Fruit fly (Drosophila melanogaster) whole organism, embryonic: ENCODE data around the gene CG9737.

Source experiments
- CG10321 ChIP-seq: fragments of 200-800 bp; sonication (Bioruptor generic); IDR thresholded peaks from 2 replicates; pipeline ENCODE4 v1.3.6; 2022; ENCODE audit warnings: missing biosample characterization, missing genetic modification characterization
- CG11504 ChIP-seq: fragments of 200-800 bp; sonication (Bioruptor generic); optimal IDR thresholded peaks from 3 replicates; lab custom pipeline; 2019; ENCODE audit warnings: missing biosample characterization, mild to moderate bottlenecking, missing genetic modification characterization, moderate library complexity
- CG12236 ChIP-seq: fragments of 200-800 bp; sonication (Bioruptor generic); optimal IDR thresholded peaks from 2 replicates; lab custom pipeline; 2016; ENCODE audit warnings: missing biosample characterization, missing genetic modification characterization
- CG12942 ChIP-seq: fragments of 200-800 bp; sonication (Bioruptor generic); optimal IDR thresholded peaks from 3 replicates; lab custom pipeline; 2016; ENCODE audit warnings: missing biosample characterization, missing genetic modification characterization
- CG14710 ChIP-seq: fragments of 200-800 bp; sonication (Bioruptor generic); optimal IDR thresholded peaks from 3 replicates; lab custom pipeline; 2019; ENCODE audit warnings: missing biosample characterization, mild to moderate bottlenecking, missing genetic modification characterization, moderate library complexity
- CG15269 ChIP-seq: fragments of 200-800 bp; sonication (Bioruptor generic); optimal IDR thresholded peaks from 2 replicates; lab custom pipeline; 2018; ENCODE audit warnings: missing biosample characterization, mild to moderate bottlenecking, missing genetic modification characterization, moderate library complexity
- CG15514 ChIP-seq: fragments of 200-800 bp; sonication (Bioruptor generic); optimal IDR thresholded peaks from 3 replicates; lab custom pipeline; 2017; ENCODE audit warnings: missing biosample characterization, missing genetic modification characterization, mild to moderate bottlenecking, moderate library complexity, missing genetic modification reagents
- CG1602 ChIP-seq: fragments of 200-800 bp; sonication (Bioruptor generic); optimal IDR thresholded peaks from 3 replicates; lab custom pipeline; 2016; ENCODE audit warnings: missing biosample characterization, missing genetic modification characterization
- CG18262 ChIP-seq: fragments of 200-800 bp; optimal IDR thresholded peaks from 3 replicates; lab custom pipeline; 2019; ENCODE audit warnings: missing biosample characterization, mild to moderate bottlenecking, missing genetic modification characterization, moderate library complexity
- CG18599 ChIP-seq: fragments of 200-800 bp; sonication (Bioruptor generic); optimal IDR thresholded peaks from 3 replicates; lab custom pipeline; 2017; ENCODE audit warnings: missing biosample characterization, missing genetic modification characterization, mild to moderate bottlenecking, moderate library complexity, missing genetic modification reagents
- CG30020 ChIP-seq: fragments of 200-800 bp; optimal IDR thresholded peaks from 2 replicates; lab custom pipeline; 2019; ENCODE audit warnings: missing biosample characterization, mild to moderate bottlenecking, missing genetic modification characterization, moderate library complexity
- CG3281 ChIP-seq: fragments of 200-800 bp; sonication (Bioruptor generic); optimal IDR thresholded peaks from 3 replicates; lab custom pipeline; 2017; ENCODE audit warnings: missing biosample characterization, mild to moderate bottlenecking, missing genetic modification characterization
- CG5245 ChIP-seq: fragments of 200-800 bp; sonication (Bioruptor generic); optimal IDR thresholded peaks from 3 replicates; lab custom pipeline; 2016; ENCODE audit warnings: missing biosample characterization, missing genetic modification characterization
- CG6689 ChIP-seq: fragments of 200-800 bp; sonication (Bioruptor generic); IDR thresholded peaks from 2 replicates; pipeline ENCODE4 v1.3.6; 2022; ENCODE audit warnings: missing biosample characterization, missing genetic modification characterization
- CG7556 ChIP-seq: fragments of 200-800 bp; sonication (Bioruptor generic); optimal IDR thresholded peaks from 2 replicates; lab custom pipeline; 2017; ENCODE audit warnings: missing biosample characterization, mild to moderate bottlenecking, missing genetic modification characterization
- CG8388 ChIP-seq: fragments of 200-800 bp; sonication (Bioruptor generic); optimal IDR thresholded peaks from 2 replicates; lab custom pipeline; 2019; ENCODE audit warnings: missing biosample characterization, mild to moderate bottlenecking, missing genetic modification characterization, moderate library complexity
- CG9817 ChIP-seq: fragments of 200-800 bp; sonication (Bioruptor generic); optimal IDR thresholded peaks from 2 replicates; lab custom pipeline; 2018; ENCODE audit warnings: missing biosample characterization, mild to moderate bottlenecking, missing genetic modification characterization, moderate library complexity
- Deaf1 ChIP-seq: fragments of 200-800 bp; optimal IDR thresholded peaks from 3 replicates; lab custom pipeline; 2019; ENCODE audit warnings: missing biosample characterization, mild to moderate bottlenecking, missing genetic modification characterization, moderate library complexity
- E2f2 ChIP-seq: fragments of 200-800 bp; sonication (Bioruptor generic); IDR thresholded peaks from 2 replicates; pipeline ENCODE4 v1.3.6; 2022; ENCODE audit warnings: missing biosample characterization, missing genetic modification characterization
- H15 ChIP-seq: fragments of 200-800 bp; sonication (Bioruptor generic); IDR thresholded peaks from 3 replicates; pipeline ENCODE4 v1.3.6; 2022; ENCODE audit warnings: missing biosample characterization, missing genetic modification characterization
- Hmx ChIP-seq: fragments of 200-800 bp; sonication (Bioruptor generic); optimal IDR thresholded peaks from 2 replicates; lab custom pipeline; 2016; ENCODE audit warnings: missing biosample characterization, missing genetic modification characterization
- Hr39 ChIP-seq: fragments of >200 bp; optimal IDR thresholded peaks from 2 replicates; lab custom pipeline; 2017
- Hr78 ChIP-seq, 2 experiments: fragments of 200-800 bp in 1 of 2; fragments of >200 bp in 1 of 2; sonication (Bioruptor generic) in 1 of 2; optimal IDR thresholded peaks; 2 replicates each; lab custom pipeline; 2017 to 2019; ENCODE audit warnings: missing biosample characterization in 2 of 2, missing genetic modification characterization in 2 of 2, mild to moderate bottlenecking in 1 of 2, moderate library complexity in 1 of 2
- Rx ChIP-seq: fragments of 200-800 bp; sonication (Bioruptor generic); IDR thresholded peaks from 2 replicates; pipeline ENCODE4 v1.3.6; 2022; ENCODE audit warnings: missing biosample characterization, missing genetic modification characterization
- Sox100B ChIP-seq: fragments of 200-800 bp; sonication (Bioruptor generic); optimal IDR thresholded peaks from 3 replicates; lab custom pipeline; 2018; ENCODE audit warnings: missing biosample characterization, mild to moderate bottlenecking, missing genetic modification characterization
- Xbp1 ChIP-seq: fragments of 200-800 bp; sonication (Bioruptor generic); optimal IDR thresholded peaks from 3 replicates; lab custom pipeline; 2016; ENCODE audit warnings: missing biosample characterization, mild to moderate bottlenecking, missing genetic modification characterization
- abd-A ChIP-seq: fragments of 200-800 bp; sonication (Bioruptor generic); optimal IDR thresholded peaks from 3 replicates; lab custom pipeline; 2019; ENCODE audit warnings: missing biosample characterization, mild to moderate bottlenecking, missing genetic modification characterization, moderate library complexity
- bab2 ChIP-seq: fragments of 200-800 bp; sonication (Bioruptor generic); optimal IDR thresholded peaks from 2 replicates; lab custom pipeline; 2016; ENCODE audit warnings: missing biosample characterization, missing genetic modification characterization
- bcd ChIP-seq: fragments of 200-800 bp; sonication (Bioruptor generic); optimal IDR thresholded peaks from 2 replicates; lab custom pipeline; 2017; ENCODE audit warnings: missing biosample characterization, mild to moderate bottlenecking, missing genetic modification characterization
- bsh ChIP-seq, 2 experiments: fragments of 200-800 bp; sonication (Bioruptor generic); optimal IDR thresholded peaks; 2 replicates each; lab custom pipeline; 2017 to 2018; ENCODE audit warnings: mild to moderate bottlenecking in 2 of 2, missing biosample characterization in 2 of 2, missing genetic modification characterization in 2 of 2, moderate library complexity in 1 of 2
- ci ChIP-seq: fragments of 200-800 bp; sonication (Bioruptor generic); IDR thresholded peaks from 3 replicates; pipeline ENCODE4 v1.3.6; 2022; ENCODE audit warnings: missing biosample characterization, missing genetic modification characterization
- dysf ChIP-seq: fragments of 200-800 bp; sonication (Bioruptor generic); IDR thresholded peaks from 3 replicates; pipeline ENCODE4 v1.3.6; 2022; ENCODE audit warnings: missing biosample characterization, missing genetic modification characterization
- ems ChIP-seq: fragments of 200-800 bp; sonication (Bioruptor generic); optimal IDR thresholded peaks from 3 replicates; lab custom pipeline; 2016; ENCODE audit warnings: missing biosample characterization, missing genetic modification characterization
- fd96Cb ChIP-seq: fragments of 200-800 bp; sonication (Bioruptor generic); optimal IDR thresholded peaks from 2 replicates; lab custom pipeline; 2018; ENCODE audit warnings: missing biosample characterization, mild to moderate bottlenecking, missing genetic modification characterization, moderate library complexity
- gem ChIP-seq: fragments of 200-800 bp; sonication (Bioruptor generic); optimal IDR thresholded peaks from 2 replicates; lab custom pipeline; 2019; ENCODE audit warnings: missing biosample characterization, mild to moderate bottlenecking, missing genetic modification characterization, moderate library complexity
- hkb ChIP-seq, 2 experiments: fragments of 200-800 bp in 1 of 2; fragments of >200 bp in 1 of 2; sonication (Bioruptor generic) in 1 of 2; IDR thresholded peaks in 1 of 2; optimal IDR thresholded peaks in 1 of 2; 2 replicates each; pipeline versions ENCODE4 v1.3.6 to Lab custom; 2017 to 2022; ENCODE audit warnings: missing biosample characterization in 1 of 2, missing genetic modification characterization in 1 of 2
- ind ChIP-seq: fragments of 200-800 bp; sonication (Bioruptor generic); optimal IDR thresholded peaks from 3 replicates; lab custom pipeline; 2016; ENCODE audit warnings: missing biosample characterization, missing genetic modification characterization
- inv ChIP-seq: fragments of 200-800 bp; sonication (Bioruptor generic); IDR thresholded peaks from 2 replicates; pipeline ENCODE4 v1.3.6; 2022; ENCODE audit warnings: missing biosample characterization, missing genetic modification characterization; ENCODE audit not compliant: partially characterized antibody
- jing ChIP-seq: fragments of 200-800 bp; sonication (Bioruptor generic); optimal IDR thresholded peaks from 2 replicates; lab custom pipeline; 2018; ENCODE audit warnings: missing biosample characterization, mild to moderate bottlenecking, missing genetic modification characterization
- lab ChIP-seq: fragments of 200-800 bp; sonication (Bioruptor generic); optimal IDR thresholded peaks from 3 replicates; lab custom pipeline; 2017; ENCODE audit warnings: missing biosample characterization, missing genetic modification characterization, mild to moderate bottlenecking, moderate library complexity, missing genetic modification reagents
- lov ChIP-seq, 2 experiments: fragments of 200-800 bp in 1 of 2; fragments of >200 bp in 1 of 2; sonication (Bioruptor generic) in 1 of 2; IDR thresholded peaks in 1 of 2; optimal IDR thresholded peaks in 1 of 2; 2 replicates in 1 of 2; 3 replicates in 1 of 2; pipeline versions ENCODE4 v1.3.6 to Lab custom; 2017 to 2022; ENCODE audit warnings: missing biosample characterization in 1 of 2, missing genetic modification characterization in 1 of 2
- mld ChIP-seq: fragments of 200-800 bp; sonication (Bioruptor generic); IDR thresholded peaks from 3 replicates; pipeline ENCODE4 v1.3.6; 2022; ENCODE audit warnings: missing biosample characterization, missing genetic modification characterization; ENCODE audit not compliant: partially characterized antibody
- nom ChIP-seq: fragments of 200-800 bp; sonication (Bioruptor generic); optimal IDR thresholded peaks from 2 replicates; lab custom pipeline; 2017; ENCODE audit warnings: missing biosample characterization, missing genetic modification characterization, mild to moderate bottlenecking, moderate library complexity, missing genetic modification reagents
- oc ChIP-seq: fragments of 200-800 bp; sonication (Bioruptor generic); optimal IDR thresholded peaks from 2 replicates; lab custom pipeline; 2018; ENCODE audit warnings: missing biosample characterization, mild to moderate bottlenecking, missing genetic modification characterization, moderate library complexity
- scrt ChIP-seq: fragments of 200-800 bp; sonication (Bioruptor generic); optimal IDR thresholded peaks from 2 replicates; lab custom pipeline; 2018; ENCODE audit warnings: missing biosample characterization, mild to moderate bottlenecking, missing genetic modification characterization, moderate library complexity
- sr ChIP-seq: fragments of 200-800 bp; sonication (Bioruptor generic); IDR thresholded peaks from 3 replicates; pipeline ENCODE4 v1.3.6; 2022; ENCODE audit warnings: missing biosample characterization, missing genetic modification characterization
- tin ChIP-seq: fragments of 200-800 bp; sonication (Bioruptor generic); optimal IDR thresholded peaks from 3 replicates; lab custom pipeline; 2016; ENCODE audit warnings: missing biosample characterization, missing genetic modification characterization
- zf30C ChIP-seq: fragments of 200-800 bp; sonication (Bioruptor generic); optimal IDR thresholded peaks from 3 replicates; lab custom pipeline; 2018; ENCODE audit warnings: missing biosample characterization, mild to moderate bottlenecking, missing genetic modification characterization
- zfh2 ChIP-seq: fragments of 200-800 bp; sonication (Bioruptor generic); optimal IDR thresholded peaks from 2 replicates; lab custom pipeline; 2016; ENCODE audit warnings: missing biosample characterization, missing genetic modification characterization

CG9737 gene

DNA sequence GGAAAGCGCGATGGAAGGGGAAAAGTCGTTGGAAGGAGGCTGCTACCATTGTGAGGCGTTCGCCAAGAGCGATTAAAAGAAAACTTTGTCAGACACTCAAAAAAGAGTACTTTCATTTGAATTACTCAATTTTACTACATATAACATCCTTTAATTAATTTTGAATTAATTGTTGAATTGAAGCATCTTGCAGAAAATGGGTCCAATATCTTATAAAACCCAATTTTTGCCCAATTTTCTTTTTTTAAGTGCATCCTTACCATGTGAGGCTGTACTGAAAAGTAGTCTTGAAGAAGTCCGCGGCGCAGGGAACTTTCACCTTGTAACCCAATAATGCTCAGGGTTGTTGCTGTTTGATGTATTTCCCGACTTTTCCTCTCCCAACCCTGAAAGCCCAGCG, 7.9 kb downstream of the CG9737 start:
- TF ChIP-seq Xbp1 = peak; percentile 21
- peak; percentile 29; the same call in 1 of the 2 replicates for TF ChIP-seq E2f2 (GFP tag; lab: Robert Waterston, UW)
- peak; percentile 8 for TF ChIP-seq Sox100B (GFP tag; lab: Kevin White, UChicago)
- no peak for TF ChIP-seq oc
- no peak for TF ChIP-seq CG12942 (GFP tag; lab: Kevin White, UChicago)
- no peak for TF ChIP-seq lov (optimal IDR thresholded peaks at IDR 0.05; lab: Kevin White, UChicago)
- TF ChIP-seq lov (GFP tag; IDR thresholded peaks at IDR 0.05; lab: Robert Waterston, UW) = 0 out of 3 replicates have a peak, but pooled peaks have one; percentile 45
- peak; percentile 71 for TF ChIP-seq CG11504 (tag; lab: Kevin White, UChicago)
- TF ChIP-seq Rx (GFP tag; lab: Robert Waterston, UW) = no peak
- peak; percentile 57 for TF ChIP-seq CG6689 (GFP tag; lab: Robert Waterston, UW)
- TF ChIP-seq scrt (GFP tag; lab: Kevin White, UChicago) = peak; percentile 21
- no peak for TF ChIP-seq ems (GFP tag; lab: Kevin White, UChicago)
- TF ChIP-seq CG12236 (GFP tag; lab: Kevin White, UChicago) = no peak
- TF ChIP-seq CG3281 = peak; percentile 38
- no peak for TF ChIP-seq zfh2
- TF ChIP-seq CG15514 (GFP tag; lab: Kevin White, UChicago) = no peak
- TF ChIP-seq zf30C (GFP tag; lab: Kevin White, UChicago) = no peak
- peak; percentile 1 for TF ChIP-seq CG9817 (tag; lab: Kevin White, UChicago)
- peak; percentile 78; the same call in 2 of the 3 replicates for TF ChIP-seq ci (GFP tag; lab: Robert Waterston, UW)
- TF ChIP-seq lab = peak; percentile 41
- TF ChIP-seq jing (GFP tag; lab: Kevin White, UChicago) = no peak
- no peak for TF ChIP-seq CG1602 (GFP tag; lab: Kevin White, UChicago)
- TF ChIP-seq CG15269 (tag; lab: Kevin White, UChicago) = peak; percentile 49
- no peak for TF ChIP-seq CG30020 (tag; lab: Kevin White, UChicago)
- no peak for TF ChIP-seq Hr78 (GFP tag; optimal IDR thresholded peaks at IDR 0.05; lab: Kevin White, UChicago)
- TF ChIP-seq CG14710 (tag; lab: Kevin White, UChicago) = peak; percentile 17
- no peak for TF ChIP-seq hkb (optimal IDR thresholded peaks at IDR 0.05; lab: Kevin White, UChicago)
- peak; percentile 57 for TF ChIP-seq hkb (GFP tag; IDR thresholded peaks at IDR 0.05; lab: Robert Waterston, UW)
- TF ChIP-seq mld = no peak
- TF ChIP-seq gem (tag; lab: Kevin White, UChicago) = peak; percentile 53
- TF ChIP-seq H15 (GFP tag; lab: Robert Waterston, UW) = no peak
- TF ChIP-seq sr (GFP tag; lab: Robert Waterston, UW) = no peak
- no peak for TF ChIP-seq abd-A (tag; lab: Kevin White, UChicago)
- TF ChIP-seq CG5245 (GFP tag; lab: Kevin White, UChicago) = no peak
- no peak for TF ChIP-seq Hr39 (lab: Kevin White, UChicago)
- no peak for TF ChIP-seq Deaf1 (tag; lab: Kevin White, UChicago)
- TF ChIP-seq CG8388 (GFP tag; lab: Kevin White, UChicago) = peak; percentile 46
- peak; percentile 44 for TF ChIP-seq CG18262
- no peak for TF ChIP-seq bab2
- TF ChIP-seq fd96Cb = peak; percentile 2
- TF ChIP-seq CG7556 (GFP tag; lab: Kevin White, UChicago) = peak; percentile 44
- peak; percentile 8 for TF ChIP-seq ind
- TF ChIP-seq dysf (GFP tag; lab: Robert Waterston, UW) = 0 out of 3 replicates have a peak, but pooled peaks have one; percentile 27
- TF ChIP-seq nom = no peak
- peak; percentile 18 for TF ChIP-seq bcd (GFP tag; lab: Kevin White, UChicago)
- TF ChIP-seq inv (GFP tag; lab: Robert Waterston, UW) = no peak
- TF ChIP-seq CG18599 = peak; percentile 60
- no peak for TF ChIP-seq Hmx (GFP tag; lab: Kevin White, UChicago)
- no peak for TF ChIP-seq CG10321 (GFP tag; lab: Robert Waterston, UW)
- peak in 1 of 2 experiments; percentile 56 for TF ChIP-seq bsh (GFP tag; optimal IDR thresholded peaks at IDR 0.05; lab: Kevin White, UChicago)
- peak; percentile 29 for TF ChIP-seq tin (GFP tag; lab: Kevin White, UChicago)
